Fruit fly (Drosophila melanogaster) whole organism, embryonic: ENCODE measurements around the gene CG10211.

Source experiments
- CG10543 ChIP-seq: fragments of 200-800 bp; sonication (Bioruptor generic); optimal IDR thresholded peaks from 3 replicates; lab custom pipeline; 2017; ENCODE audit warnings: missing biosample characterization, mild to moderate bottlenecking, missing genetic modification characterization, moderate library complexity
- CG12769 ChIP-seq: fragments of 200-800 bp; sonication (Bioruptor generic); optimal IDR thresholded peaks from 2 replicates; lab custom pipeline; 2019; ENCODE audit warnings: missing biosample characterization, mild to moderate bottlenecking, missing genetic modification characterization, moderate library complexity
- CG17186 ChIP-seq: fragments of 200-800 bp; sonication (Bioruptor generic); optimal IDR thresholded peaks from 3 replicates; lab custom pipeline; 2017; ENCODE audit warnings: missing biosample characterization, missing genetic modification reagents, missing genetic modification characterization
- CG17385 ChIP-seq: fragments of 200-800 bp; sonication (Bioruptor generic); optimal IDR thresholded peaks from 3 replicates; lab custom pipeline; 2018; ENCODE audit warnings: missing biosample characterization, mild to moderate bottlenecking, missing genetic modification characterization
- CG18599 ChIP-seq: fragments of 200-800 bp; sonication (Bioruptor generic); optimal IDR thresholded peaks from 3 replicates; lab custom pipeline; 2017; ENCODE audit warnings: missing biosample characterization, missing genetic modification characterization, mild to moderate bottlenecking, moderate library complexity, missing genetic modification reagents
- CG2116 ChIP-seq: fragments of 200-800 bp; sonication (Bioruptor generic); optimal IDR thresholded peaks from 3 replicates; lab custom pipeline; 2018; ENCODE audit warnings: missing biosample characterization, mild to moderate bottlenecking, missing genetic modification characterization
- CG2889 ChIP-seq: fragments of 200-800 bp; sonication (Bioruptor generic); IDR thresholded peaks from 3 replicates; pipeline ENCODE4 v1.3.6; 2022; ENCODE audit warnings: missing biosample characterization, missing genetic modification characterization
- CG30431 ChIP-seq: fragments of 200-800 bp; sonication (Bioruptor generic); optimal IDR thresholded peaks from 2 replicates; lab custom pipeline; 2017; ENCODE audit warnings: missing biosample characterization, missing genetic modification characterization
- CG31388 ChIP-seq: fragments of 200-800 bp; sonication (Bioruptor generic); optimal IDR thresholded peaks from 2 replicates; lab custom pipeline; 2016; ENCODE audit warnings: missing biosample characterization, missing genetic modification characterization
- CG33213 ChIP-seq: fragments of 200-800 bp; sonication (Bioruptor generic); optimal IDR thresholded peaks from 3 replicates; lab custom pipeline; 2016; ENCODE audit warnings: missing biosample characterization, missing genetic modification characterization
- CG33557 ChIP-seq: fragments of 200-800 bp; sonication (Bioruptor generic); optimal IDR thresholded peaks from 2 replicates; lab custom pipeline; 2019; ENCODE audit warnings: missing biosample characterization, mild to moderate bottlenecking, missing genetic modification characterization, moderate library complexity
- CG4730 ChIP-seq: fragments of 200-800 bp; sonication (Bioruptor generic); IDR thresholded peaks from 2 replicates; pipeline ENCODE4 v1.3.6; 2022; ENCODE audit warnings: missing biosample characterization, missing genetic modification characterization
- CG5953 ChIP-seq: fragments of 200-800 bp; sonication (Bioruptor generic); IDR thresholded peaks from 2 replicates; pipeline ENCODE4 v1.3.6; 2022; ENCODE audit warnings: missing biosample characterization, missing genetic modification characterization
- CG6175 ChIP-seq: fragments of 200-800 bp; sonication (Bioruptor generic); IDR thresholded peaks from 3 replicates; pipeline ENCODE4 v1.3.6; 2022; ENCODE audit warnings: missing biosample characterization, missing genetic modification characterization
- CG6254 ChIP-seq: fragments of 200-800 bp; sonication (Bioruptor generic); optimal IDR thresholded peaks from 3 replicates; lab custom pipeline; 2017; ENCODE audit warnings: mild to moderate bottlenecking, missing biosample characterization, missing genetic modification reagents, missing genetic modification characterization
- CG6689 ChIP-seq: fragments of 200-800 bp; sonication (Bioruptor generic); IDR thresholded peaks from 2 replicates; pipeline ENCODE4 v1.3.6; 2022; ENCODE audit warnings: missing biosample characterization, missing genetic modification characterization
- CG6791 ChIP-seq: fragments of 200-800 bp; sonication (Bioruptor generic); IDR thresholded peaks from 3 replicates; pipeline ENCODE4 v1.3.6; 2022; ENCODE audit warnings: missing biosample characterization, missing genetic modification characterization; ENCODE audit not compliant: partially characterized antibody
- CG8281 ChIP-seq: fragments of 200-800 bp; sonication (Bioruptor generic); optimal IDR thresholded peaks from 2 replicates; lab custom pipeline; 2018; ENCODE audit warnings: missing biosample characterization, mild to moderate bottlenecking, missing genetic modification characterization, moderate library complexity
- CG9609 ChIP-seq: fragments of 200-800 bp; sonication (Bioruptor generic); optimal IDR thresholded peaks from 3 replicates; lab custom pipeline; 2016; ENCODE audit warnings: missing biosample characterization, missing genetic modification characterization
- CG9932 ChIP-seq: fragments of 200-800 bp; sonication (Bioruptor generic); IDR thresholded peaks from 2 replicates; pipeline ENCODE4 v1.3.6; 2022; ENCODE audit warnings: missing biosample characterization, missing genetic modification characterization
- CHES-1-like ChIP-seq: fragments of 200-800 bp; sonication (Bioruptor generic); optimal IDR thresholded peaks from 2 replicates; lab custom pipeline; 2016; ENCODE audit warnings: missing biosample characterization, missing genetic modification characterization
- Camta ChIP-seq: fragments of 200-800 bp; sonication (Bioruptor generic); optimal IDR thresholded peaks from 2 replicates; lab custom pipeline; 2016; ENCODE audit warnings: missing biosample characterization, missing genetic modification characterization
- CkIIα-i1 ChIP-seq: fragments of 200-800 bp; sonication (Bioruptor generic); IDR thresholded peaks from 2 replicates; pipeline ENCODE4 v1.3.6; 2022; ENCODE audit warnings: missing biosample characterization, missing genetic modification characterization
- Dip2 ChIP-seq: fragments of 200-800 bp; sonication (Bioruptor generic); IDR thresholded peaks from 2 replicates; pipeline ENCODE4 v1.3.6; 2022; ENCODE audit warnings: missing biosample characterization, missing genetic modification characterization
- GATAe ChIP-seq: fragments of 200-800 bp; sonication (Bioruptor generic); conservative IDR thresholded peaks from 2 replicates; pipeline ENCODE4 v1.3.6; 2022; ENCODE audit warnings: missing biosample characterization, missing genetic modification characterization
- Hey ChIP-seq: fragments of 200-800 bp; sonication (Bioruptor generic); optimal IDR thresholded peaks from 3 replicates; lab custom pipeline; 2018; ENCODE audit warnings: missing biosample characterization, mild to moderate bottlenecking, missing genetic modification characterization
- HmgZ ChIP-seq: fragments of 200-800 bp; sonication (Bioruptor generic); optimal IDR thresholded peaks from 2 replicates; lab custom pipeline; 2018; ENCODE audit warnings: missing biosample characterization, mild to moderate bottlenecking, missing genetic modification characterization
- Lhr ChIP-seq: fragments of 200-800 bp; sonication (Bioruptor generic); optimal IDR thresholded peaks from 3 replicates; lab custom pipeline; 2017; ENCODE audit warnings: mild to moderate bottlenecking, missing biosample characterization, missing genetic modification reagents, missing genetic modification characterization
- NC2α ChIP-seq: fragments of 200-800 bp; sonication (Bioruptor generic); optimal IDR thresholded peaks from 2 replicates; lab custom pipeline; 2016; ENCODE audit warnings: missing biosample characterization, missing genetic modification characterization
- Nf-YB ChIP-seq: fragments of 200-800 bp; sonication (Bioruptor generic); optimal IDR thresholded peaks from 3 replicates; lab custom pipeline; 2019; ENCODE audit warnings: missing biosample characterization, mild to moderate bottlenecking, missing genetic modification characterization, moderate library complexity
- Rx ChIP-seq: fragments of 200-800 bp; sonication (Bioruptor generic); IDR thresholded peaks from 2 replicates; pipeline ENCODE4 v1.3.6; 2022; ENCODE audit warnings: missing biosample characterization, missing genetic modification characterization
- amos ChIP-seq: fragments of 200-800 bp; sonication (Bioruptor generic); IDR thresholded peaks from 2 replicates; pipeline ENCODE4 v1.3.6; 2022; ENCODE audit warnings: missing biosample characterization, missing genetic modification characterization; ENCODE audit not compliant: partially characterized antibody
- ap ChIP-seq: fragments of 200-800 bp; sonication (Bioruptor generic); IDR thresholded peaks from 2 replicates; pipeline ENCODE4 v1.3.6; 2022; ENCODE audit warnings: missing biosample characterization, missing genetic modification characterization
- bigmax ChIP-seq: fragments of 200-800 bp; sonication (Bioruptor generic); optimal IDR thresholded peaks from 2 replicates; lab custom pipeline; 2018; ENCODE audit warnings: missing biosample characterization, mild to moderate bottlenecking, missing genetic modification characterization
- cad ChIP-seq: fragments of >200 bp; optimal IDR thresholded peaks from 2 replicates; lab custom pipeline; 2017; ENCODE audit warnings: missing biosample characterization, missing genetic modification characterization
- cg ChIP-seq: fragments of 200-800 bp; sonication (Bioruptor generic); optimal IDR thresholded peaks from 3 replicates; lab custom pipeline; 2019; ENCODE audit warnings: missing biosample characterization, mild to moderate bottlenecking, missing genetic modification characterization, moderate library complexity
- crol ChIP-seq: fragments of 200-800 bp; sonication (Bioruptor generic); IDR thresholded peaks from 2 replicates; pipeline ENCODE4 v1.3.6; 2022; ENCODE audit warnings: missing biosample characterization, missing genetic modification characterization
- cwo ChIP-seq: fragments of 200-800 bp; sonication (Bioruptor generic); optimal IDR thresholded peaks from 3 replicates; lab custom pipeline; 2017; ENCODE audit warnings: missing biosample characterization, missing genetic modification characterization, mild to moderate bottlenecking, moderate library complexity, missing genetic modification reagents
- dmrt11E ChIP-seq: fragments of 200-800 bp; sonication (Bioruptor generic); optimal IDR thresholded peaks from 3 replicates; lab custom pipeline; 2018; ENCODE audit warnings: missing biosample characterization, mild to moderate bottlenecking, missing genetic modification characterization, moderate library complexity
- gem ChIP-seq: fragments of 200-800 bp; sonication (Bioruptor generic); optimal IDR thresholded peaks from 2 replicates; lab custom pipeline; 2019; ENCODE audit warnings: missing biosample characterization, mild to moderate bottlenecking, missing genetic modification characterization, moderate library complexity
- hb ChIP-seq: fragments of 200-800 bp; sonication (Bioruptor generic); IDR thresholded peaks from 3 replicates; pipeline ENCODE4 v1.3.6; 2022; ENCODE audit warnings: missing biosample characterization, missing genetic modification characterization; ENCODE audit not compliant: partially characterized antibody
- ken ChIP-seq: fragments of 200-800 bp; sonication (Bioruptor generic); IDR thresholded peaks from 3 replicates; pipeline ENCODE4 v1.3.6; 2022; ENCODE audit warnings: missing biosample characterization, missing genetic modification characterization
- klu ChIP-seq: fragments of 200-800 bp; sonication (Bioruptor generic); IDR thresholded peaks from 2 replicates; pipeline ENCODE4 v1.3.6; 2022; ENCODE audit warnings: missing biosample characterization, missing genetic modification characterization
- lov ChIP-seq, 2 experiments: fragments of 200-800 bp in 1 of 2; fragments of >200 bp in 1 of 2; sonication (Bioruptor generic) in 1 of 2; IDR thresholded peaks in 1 of 2; optimal IDR thresholded peaks in 1 of 2; 2 replicates in 1 of 2; 3 replicates in 1 of 2; pipeline versions ENCODE4 v1.3.6 to Lab custom; 2017 to 2022; ENCODE audit warnings: missing biosample characterization in 1 of 2, missing genetic modification characterization in 1 of 2
- nau ChIP-seq: fragments of 200-800 bp; sonication (Bioruptor generic); optimal IDR thresholded peaks from 3 replicates; lab custom pipeline; 2017; ENCODE audit warnings: missing biosample characterization, mild to moderate bottlenecking, missing genetic modification characterization, missing genetic modification reagents
- nerfin-2 ChIP-seq: fragments of 200-800 bp; sonication (Bioruptor generic); IDR thresholded peaks from 2 replicates; pipeline ENCODE4 v1.3.6; 2022; ENCODE audit warnings: missing biosample characterization, missing genetic modification characterization; ENCODE audit not compliant: partially characterized antibody
- pita ChIP-seq: fragments of 200-800 bp; sonication (Bioruptor generic); optimal IDR thresholded peaks from 2 replicates; lab custom pipeline; 2017; ENCODE audit warnings: missing biosample characterization, mild to moderate bottlenecking, missing genetic modification characterization
- sqz ChIP-seq: fragments of 200-800 bp; sonication (Bioruptor generic); optimal IDR thresholded peaks from 3 replicates; lab custom pipeline; 2018; ENCODE audit warnings: missing biosample characterization, mild to moderate bottlenecking, missing genetic modification characterization
- vvl ChIP-seq: fragments of 200-800 bp; sonication (Bioruptor generic); IDR thresholded peaks from 2 replicates; pipeline ENCODE4 v1.3.6; 2022; ENCODE audit warnings: missing biosample characterization, missing genetic modification characterization

CG10211 gene

dm6 chr2L:18561522-18562119, 44.3 kb downstream of the CG10211 start (continued):
- TF ChIP-seq ken (no peak; the same call in 2 of the 3 replicates), CG17385 (no peak), Hey (tag; lab: Kevin White, UChicago) (peak; percentile 1), CG10543 (GFP tag; lab: Kevin White, UChicago) (peak; percentile 36), CG2889 (GFP tag; lab: Robert Waterston, UW) (no peak), CG12769 (tag; lab: Kevin White, UChicago) (peak; percentile 36), CG9932 (GFP tag; lab: Robert Waterston, UW) (no peak), NC2α (GFP tag; lab: Kevin White, UChicago) (no peak), Rx (GFP tag; lab: Robert Waterston, UW) (no peak), CG33213 (GFP tag; lab: Kevin White, UChicago) (no peak), cg (peak; percentile 56), CG33557 (GFP tag; lab: Kevin White, UChicago) (no peak), dmrt11E (tag; lab: Kevin White, UChicago) (no peak), sqz (GFP tag; lab: Kevin White, UChicago) (no peak), vvl (GFP tag; lab: Robert Waterston, UW) (peak; percentile 35), HmgZ (tag; lab: Kevin White, UChicago) (peak; percentile 45), CG8281 (no peak), CG31388 (GFP tag; lab: Kevin White, UChicago) (no peak), ap (GFP tag; lab: Robert Waterston, UW) (no peak), klu (GFP tag; lab: Robert Waterston, UW) (no peak), CHES-1-like (no peak), lov (optimal IDR thresholded peaks at IDR 0.05; lab: Kevin White, UChicago) (no peak), lov (GFP tag; IDR thresholded peaks at IDR 0.05; lab: Robert Waterston, UW) (0 out of 3 replicates have a peak, but pooled peaks have one; percentile 26), crol (GFP tag; lab: Robert Waterston, UW) (peak; percentile 99), Camta (GFP tag; lab: Kevin White, UChicago) (no peak), Lhr (GFP tag; lab: Kevin White, UChicago) (no peak), nau (GFP tag; lab: Kevin White, UChicago) (peak; percentile 8), bigmax (no peak), CG6791 (GFP tag; lab: Robert Waterston, UW) (no peak), hb (GFP tag; lab: Robert Waterston, UW) (no peak), CG2116 (GFP tag; lab: Kevin White, UChicago) (no peak), CG18599 (GFP tag; lab: Kevin White, UChicago) (peak; percentile 11), cwo (GFP tag; lab: Kevin White, UChicago) (peak; percentile 38), Dip2 (GFP tag; lab: Robert Waterston, UW) (no peak), CG6689 (GFP tag; lab: Robert Waterston, UW) (no peak), gem (no peak), CG6175 (no peak), CG30431 (no peak), CG6254 (GFP tag; lab: Kevin White, UChicago) (no peak), GATAe (GFP tag; lab: Robert Waterston, UW) (peak; percentile 83), CkIIα-i1 (GFP tag; lab: Robert Waterston, UW) (no peak), nerfin-2 (GFP tag; lab: Robert Waterston, UW) (no peak), CG17186 (GFP tag; lab: Kevin White, UChicago) (no peak), cad (GFP tag; lab: Kevin White, UChicago) (no peak), Nf-YB (no peak), CG5953 (GFP tag; lab: Robert Waterston, UW) (no peak), CG9609 (GFP tag; lab: Kevin White, UChicago) (no peak), CG4730 (no peak), amos (GFP tag; lab: Robert Waterston, UW) (no peak; the same call in 1 of the 2 replicates), pita (no peak)
